Worm (Caenorhabditis elegans) whole organism, L4 larva: ENCODE results near the gene clec-121.

ENCODE experiments used
- D1046.2 ChIP-seq: fragments of 200-800 bp; sonication (Bioruptor generic); IDR thresholded peaks from 2 replicates; pipeline ENCODE4 v1.3.6; 2022; ENCODE audit warnings: missing genetic modification characterization, missing compliant biosample characterization
- F26F4.8 ChIP-seq: fragments of 200-800 bp; sonication (Bioruptor generic); conservative IDR thresholded peaks from 2 replicates; pipeline ENCODE4 v1.3.6; 2022; ENCODE audit warnings: missing genetic modification characterization, missing compliant biosample characterization
- F37D6.2 ChIP-seq: sonication (generic microtip); optimal IDR thresholded peaks from 2 replicates; lab custom pipeline; 2016; ENCODE audit warnings: mild to moderate bottlenecking, missing genetic modification characterization, missing compliant biosample characterization
- F44E2.7 ChIP-seq: fragments of 200-800 bp; sonication (Bioruptor generic); IDR thresholded peaks from 2 replicates; pipeline ENCODE4 v2.1.2; 2022; ENCODE audit warnings: missing genetic modification characterization, missing compliant biosample characterization
- T26A8.4 ChIP-seq: fragments of 200-800 bp; sonication (Bioruptor generic); IDR thresholded peaks from 2 replicates; pipeline ENCODE4 v1.3.6; 2022; ENCODE audit warnings: missing genetic modification characterization, missing compliant biosample characterization
- Y105C5A.15 ChIP-seq: fragments of 200-800 bp; sonication (Bioruptor generic); IDR thresholded peaks from 2 replicates; pipeline ENCODE4 v1.3.6; 2022; ENCODE audit warnings: missing genetic modification characterization, missing compliant biosample characterization
- Y48G9A.11 ChIP-seq: fragments of 200-800 bp; sonication (Bioruptor generic); IDR thresholded peaks from 2 replicates; pipeline ENCODE4 v1.3.6; 2022; ENCODE audit warnings: missing genetic modification reagents, missing genetic modification characterization, missing compliant biosample characterization
- Y5F2A.4 ChIP-seq: fragments of 200-800 bp; sonication (Bioruptor generic); optimal IDR thresholded peaks from 2 replicates; lab custom pipeline; 2018; ENCODE audit warnings: mild to moderate bottlenecking, missing genetic modification characterization, missing compliant biosample characterization
- Y75B8A.6 ChIP-seq: fragments of 200-800 bp; sonication (Bioruptor generic); IDR thresholded peaks from 2 replicates; pipeline ENCODE4 v1.3.6; 2022; ENCODE audit warnings: missing genetic modification reagents, missing genetic modification characterization, missing compliant biosample characterization
- arid-1 ChIP-seq: fragments of 200-800 bp; sonication (Bioruptor generic); conservative IDR thresholded peaks from 2 replicates; pipeline ENCODE4 v1.3.6; 2022; ENCODE audit warnings: missing genetic modification reagents, missing genetic modification characterization, missing compliant biosample characterization
- ceh-20 ChIP-seq: fragments of 200-800 bp; sonication (Bioruptor generic); IDR thresholded peaks from 2 replicates; pipeline ENCODE4 v1.3.6; 2022; ENCODE audit warnings: missing genetic modification reagents, missing genetic modification characterization, missing compliant biosample characterization
- ceh-82 ChIP-seq: sonication (generic microtip); optimal IDR thresholded peaks from 2 replicates; lab custom pipeline; 2017; ENCODE audit warnings: missing biosample characterization, missing genetic modification characterization
- cey-2 ChIP-seq: sonication (generic microtip); optimal IDR thresholded peaks from 3 replicates; lab custom pipeline; 2017; ENCODE audit warnings: missing genetic modification characterization, mild to moderate bottlenecking, missing compliant biosample characterization, antibody characterized with exemption, borderline replicate concordance; ENCODE audit not compliant: insufficient read depth
- ctbp-1 ChIP-seq: fragments of 200-800 bp; sonication (Bioruptor generic); IDR thresholded peaks from 2 replicates; pipeline ENCODE4 v1.3.6; 2022; ENCODE audit warnings: missing genetic modification reagents, missing genetic modification characterization, missing compliant biosample characterization
- daf-8 ChIP-seq: fragments of 200-800 bp; sonication (Bioruptor generic); IDR thresholded peaks from 2 replicates; pipeline ENCODE4 v1.3.6; 2022; ENCODE audit warnings: missing genetic modification characterization, missing compliant biosample characterization
- dpl-1 ChIP-seq: fragments of 150-350 bp; optimal IDR thresholded peaks from 2 replicates; lab custom pipeline; 2014; ENCODE audit warnings: missing biosample characterization, missing genetic modification reagents, missing genetic modification characterization
- hlh-11 ChIP-seq: fragments of 200-800 bp; sonication (Bioruptor generic); optimal IDR thresholded peaks from 2 replicates; lab custom pipeline; 2018; ENCODE audit warnings: mild to moderate bottlenecking, missing genetic modification characterization, missing compliant biosample characterization
- hlh-30 ChIP-seq: sonication (generic microtip); optimal IDR thresholded peaks from 2 replicates; lab custom pipeline; 2017; ENCODE audit warnings: antibody characterized with exemption, mild to moderate bottlenecking, missing genetic modification characterization, missing compliant biosample characterization; ENCODE audit not compliant: insufficient read depth
- hmg-1.1 ChIP-seq: fragments of 200-800 bp; sonication (Bioruptor generic); IDR thresholded peaks from 2 replicates; pipeline ENCODE4 v1.3.6; 2022; ENCODE audit warnings: missing genetic modification reagents, missing genetic modification characterization, missing compliant biosample characterization
- lin-1 ChIP-seq: fragments of 200-800 bp; sonication (Bioruptor generic); IDR thresholded peaks from 2 replicates; pipeline ENCODE4 v1.3.6; 2022; ENCODE audit warnings: missing genetic modification reagents, missing genetic modification characterization, missing compliant biosample characterization
- lin-38 ChIP-seq: fragments of 200-800 bp; sonication (Bioruptor generic); IDR thresholded peaks from 2 replicates; pipeline ENCODE4 v1.3.6; 2022; ENCODE audit warnings: missing genetic modification reagents, missing genetic modification characterization, missing compliant biosample characterization
- lir-3 ChIP-seq: sonication (generic microtip); optimal IDR thresholded peaks from 2 replicates; lab custom pipeline; 2016; ENCODE audit warnings: mild to moderate bottlenecking, missing genetic modification characterization, missing compliant biosample characterization
- lsy-2 ChIP-seq, 2 experiments: fragments of 150-350 bp in 1 of 2; sonication (generic microtip) in 1 of 2; optimal IDR thresholded peaks; 2 replicates each; lab custom pipeline; 2014 to 2017; ENCODE audit warnings: missing biosample characterization in 2 of 2, missing genetic modification characterization in 2 of 2
- madf-5 ChIP-seq, 2 experiments: fragments of 200-800 bp; sonication (Bioruptor generic); IDR thresholded peaks; 2 replicates each; pipeline ENCODE4 v1.3.6; 2022; ENCODE audit warnings: missing compliant biosample characterization in 2 of 2, missing genetic modification characterization in 2 of 2
- madf-9 ChIP-seq: fragments of 200-800 bp; sonication (Bioruptor generic); conservative IDR thresholded peaks from 2 replicates; pipeline ENCODE4 v1.3.6; 2022; ENCODE audit warnings: missing genetic modification reagents, missing genetic modification characterization, missing compliant biosample characterization
- mep-1 ChIP-seq: fragments of 150-350 bp; sonication (generic microtip); optimal IDR thresholded peaks from 3 replicates; lab custom pipeline; 2014; ENCODE audit warnings: missing biosample characterization, missing genetic modification characterization
- mxl-3 ChIP-seq: fragments of 200-800 bp; sonication (Bioruptor generic); optimal IDR thresholded peaks from 2 replicates; lab custom pipeline; 2018; ENCODE audit warnings: mild to moderate bottlenecking, missing genetic modification characterization, missing compliant biosample characterization
- nhr-102 ChIP-seq: sonication (generic microtip); optimal IDR thresholded peaks from 2 replicates; lab custom pipeline; 2016; ENCODE audit warnings: mild to moderate bottlenecking, missing genetic modification characterization, moderate library complexity, missing compliant biosample characterization
- nhr-11 ChIP-seq: fragments of 150-350 bp; optimal IDR thresholded peaks from 2 replicates; lab custom pipeline; 2014; ENCODE audit warnings: missing biosample characterization, missing genetic modification characterization
- nhr-237 ChIP-seq: sonication (generic microtip); optimal IDR thresholded peaks from 2 replicates; lab custom pipeline; 2017; ENCODE audit warnings: missing biosample characterization, missing genetic modification characterization
- nhr-48 ChIP-seq: sonication (generic microtip); optimal IDR thresholded peaks from 2 replicates; lab custom pipeline; 2016; ENCODE audit warnings: mild to moderate bottlenecking, missing genetic modification characterization, missing compliant biosample characterization
- pha-4 ChIP-seq, 2 experiments: fragments of 150-350 bp in 1 of 2; fragments of 200-800 bp in 1 of 2; sonication (Bioruptor generic) in 1 of 2; IDR thresholded peaks in 1 of 2; optimal IDR thresholded peaks in 1 of 2; 2 replicates each; pipeline versions ENCODE4 v1.3.6 to Lab custom; 2014 to 2022; ENCODE audit warnings: missing genetic modification characterization in 2 of 2, missing genetic modification reagents in 2 of 2, missing biosample characterization in 1 of 2, missing compliant biosample characterization in 1 of 2
- php-3 ChIP-seq: fragments of 200-800 bp; sonication (Bioruptor generic); IDR thresholded peaks from 2 replicates; pipeline ENCODE4 v1.3.6; 2022; ENCODE audit warnings: missing genetic modification reagents, missing genetic modification characterization, missing compliant biosample characterization
- saeg-2 ChIP-seq: fragments of 200-800 bp; sonication (Bioruptor generic); IDR thresholded peaks from 2 replicates; pipeline ENCODE4 v1.3.6; 2022; ENCODE audit warnings: missing genetic modification reagents, missing genetic modification characterization, missing compliant biosample characterization
- sdz-12 ChIP-seq: fragments of 200-800 bp; sonication (Bioruptor generic); optimal IDR thresholded peaks from 2 replicates; lab custom pipeline; 2018; ENCODE audit warnings: mild to moderate bottlenecking, missing genetic modification characterization, missing compliant biosample characterization
- set-16 ChIP-seq: fragments of 200-800 bp; sonication (Bioruptor generic); IDR thresholded peaks from 2 replicates; pipeline ENCODE4 v1.3.6; 2022; ENCODE audit warnings: missing genetic modification reagents, missing genetic modification characterization, missing compliant biosample characterization
- snpc-1.2 ChIP-seq: fragments of 200-800 bp; sonication (Bioruptor generic); IDR thresholded peaks from 2 replicates; pipeline ENCODE4 v1.3.6; 2022; ENCODE audit warnings: missing genetic modification reagents, missing genetic modification characterization, missing compliant biosample characterization
- snpc-4 ChIP-seq: fragments of 150-350 bp; optimal IDR thresholded peaks from 2 replicates; lab custom pipeline; 2014; ENCODE audit warnings: missing biosample characterization, missing genetic modification characterization
- spr-3 ChIP-seq: fragments of 200-800 bp; sonication (Bioruptor generic); optimal IDR thresholded peaks from 2 replicates; lab custom pipeline; 2018; ENCODE audit warnings: mild to moderate bottlenecking, missing genetic modification characterization, missing compliant biosample characterization
- tra-1 ChIP-seq: fragments of 200-800 bp; sonication (Bioruptor generic); IDR thresholded peaks from 2 replicates; pipeline ENCODE4 v1.3.6; 2022; ENCODE audit warnings: missing genetic modification reagents, missing genetic modification characterization, missing compliant biosample characterization
- unc-130 ChIP-seq: sonication (generic microtip); optimal IDR thresholded peaks from 2 replicates; lab custom pipeline; 2016; ENCODE audit warnings: missing genetic modification reagents, missing genetic modification characterization, missing compliant biosample characterization
- unc-39 ChIP-seq: sonication (generic microtip); optimal IDR thresholded peaks from 2 replicates; lab custom pipeline; 2017; ENCODE audit warnings: missing biosample characterization, missing genetic modification characterization
- unc-62 ChIP-seq, 3 experiments: fragments of 150-350 bp in 1 of 3; sonication (generic microtip); optimal IDR thresholded peaks in 2 of 3; peaks in 1 of 3; 1 replicate in 1 of 3; 2 replicates in 2 of 3; lab custom pipeline; 2014 to 2017; ENCODE audit warnings: missing biosample characterization in 3 of 3, missing genetic modification characterization in 3 of 3, missing genetic modification reagents in 3 of 3, missing genotype in 1 of 3
- vab-7 ChIP-seq: fragments of 200-800 bp; sonication (Bioruptor generic); IDR thresholded peaks from 2 replicates; pipeline ENCODE4 v1.3.6; 2022; ENCODE audit warnings: missing genetic modification reagents, missing genetic modification characterization, missing compliant biosample characterization
- zip-11 ChIP-seq: fragments of 200-800 bp; sonication (Bioruptor generic); IDR thresholded peaks from 2 replicates; pipeline ENCODE4 v1.3.6; 2022; ENCODE audit warnings: missing genetic modification characterization, missing compliant biosample characterization
- zip-2 ChIP-seq: fragments of 150-350 bp; optimal IDR thresholded peaks from 2 replicates; lab custom pipeline; 2014; ENCODE audit warnings: missing biosample characterization, missing genetic modification characterization
- ztf-11 ChIP-seq: fragments of 150-350 bp; optimal IDR thresholded peaks from 2 replicates; lab custom pipeline; 2014; ENCODE audit warnings: missing biosample characterization, missing genetic modification characterization

Gene clec-121

ce11 chrII:3061605-3062004, 40.5 kb upstream of the clec-121 start:
- TF ChIP-seq hlh-11 (tag; lab: Kevin White, UChicago) (no peak), D1046.2 (GFP tag; lab: Robert Waterston, UW) (no peak), Y105C5A.15 (GFP tag; lab: Robert Waterston, UW) (no peak), set-16 (peak; percentile 83), ceh-82 (tag; lab: Kevin White, UChicago) (no peak), nhr-237 (tag; lab: Kevin White, UChicago) (no peak), unc-62 (GFP tag; optimal IDR thresholded peaks at IDR 0.05 in 1 of 2; lab: Kevin White, UChicago) (no peak), unc-62 (tag; optimal IDR thresholded peaks at IDR 0.05; lab: Kevin White, UChicago) (no peak), saeg-2 (GFP tag; lab: Robert Waterston, UW) (no peak), Y5F2A.4 (no peak), F37D6.2 (no peak), snpc-1.2 (GFP tag; lab: Robert Waterston, UW) (no peak), pha-4 (GFP tag; IDR thresholded peaks at IDR 0.05; lab: Robert Waterston, UW) (no peak), pha-4 (tag; optimal IDR thresholded peaks at IDR 0.05; lab: Kevin White, UChicago) (no peak), dpl-1 (GFP tag; lab: Kevin White, UChicago) (no peak), hlh-30 (no peak), nhr-11 (tag; lab: Kevin White, UChicago) (no peak), unc-39 (no peak), sdz-12 (GFP tag; lab: Kevin White, UChicago) (peak; percentile 19), mxl-3 (no peak)

- TF ChIP-seq F44E2.7 (GFP tag; lab: Robert Waterston, UW) (peak; percentile 98), mxl-3 (no peak), nhr-102 (tag; lab: Kevin White, UChicago) (peak; percentile 64), unc-62 (GFP tag; optimal IDR thresholded peaks at IDR 0.05 in 1 of 2; lab: Kevin White, UChicago) (no peak), unc-62 (tag; optimal IDR thresholded peaks at IDR 0.05; lab: Kevin White, UChicago) (no peak), lin-1 (GFP tag; lab: Robert Waterston, UW) (peak; percentile 83), arid-1 (peak; percentile 65), nhr-11 (tag; lab: Kevin White, UChicago) (no peak), lir-3 (peak; percentile 19), ztf-11 (tag; lab: Kevin White, UChicago) (no peak), zip-2 (tag; lab: Kevin White, UChicago) (peak; percentile 72), ceh-20 (GFP tag; lab: Robert Waterston, UW) (peak; percentile 51; the same call in 1 of the 2 replicates), madf-5 (GFP tag; IDR thresholded peaks at IDR 0.05; lab: Robert Waterston, UW) (peak; percentile 68 to 84; a peak in 2 of 4 replicates), Y5F2A.4 (no peak), set-16 (no peak), lsy-2 (tag; optimal IDR thresholded peaks at IDR 0.05; lab: Kevin White, UChicago) (peak in 1 of 2 experiments; percentile 56), nhr-48 (peak; percentile 14), php-3 (GFP tag; lab: Robert Waterston, UW) (peak; percentile 47; the same call in 1 of the 2 replicates), ceh-82 (tag; lab: Kevin White, UChicago) (no peak), mep-1 (tag; lab: Kevin White, UChicago) (peak; percentile 59), cey-2 (tag; lab: Kevin White, UChicago) (no peak), hmg-1.1 (GFP tag; lab: Robert Waterston, UW) (peak; percentile 50), hlh-30 (peak; percentile 69), saeg-2 (GFP tag; lab: Robert Waterston, UW) (0 out of 2 replicates have a peak, but pooled peaks have one; percentile 39), zip-11 (GFP tag; lab: Robert Waterston, UW) (no peak), ctbp-1 (GFP tag; lab: Robert Waterston, UW) (peak; percentile 43; the same call in 1 of the 2 replicates), spr-3 (GFP tag; lab: Kevin White, UChicago) (peak; percentile 7), tra-1 (GFP tag; lab: Robert Waterston, UW) (peak; percentile 67; the same call in 1 of the 2 replicates), madf-9 (peak; percentile 79), Y48G9A.11 (GFP tag; lab: Robert Waterston, UW) (peak; percentile 78), lin-38 (GFP tag; lab: Robert Waterston, UW) (peak; percentile 78), T26A8.4 (GFP tag; lab: Robert Waterston, UW) (peak; percentile 59), vab-7 (GFP tag; lab: Robert Waterston, UW) (peak; percentile 75), Y75B8A.6 (0 out of 2 replicates have a peak, but pooled peaks have one; percentile 44), snpc-4 (tag; lab: Kevin White, UChicago) (no peak), unc-130 (GFP tag; lab: Kevin White, UChicago) (peak; percentile 54), F26F4.8 (GFP tag; lab: Robert Waterston, UW) (peak; percentile 62; the same call in 1 of the 2 replicates), daf-8 (GFP tag; lab: Robert Waterston, UW) (no peak)
These were observed 39.9 kb upstream of the clec-121 start for ce11 chrII:3062222-3062621.
